Worm (Caenorhabditis elegans) whole organism, midembryonic: ENCODE measurements around the gene K10D2.5.

Experiments used
- ref-1 ChIP-seq: fragments of 200-800 bp; sonication (Bioruptor generic); conservative IDR thresholded peaks from 2 replicates; pipeline ENCODE4 v1.3.6; 2022; ENCODE audit warnings: missing genetic modification reagents, missing genetic modification characterization, missing compliant biosample characterization
- tab-1 ChIP-seq: fragments of 200-800 bp; sonication (Bioruptor generic); IDR thresholded peaks from 2 replicates; pipeline ENCODE4 v1.3.6; 2022; ENCODE audit warnings: missing genetic modification characterization, missing compliant biosample characterization
- ztf-29 ChIP-seq: fragments of 200-800 bp; sonication (Bioruptor generic); IDR thresholded peaks from 2 replicates; pipeline ENCODE4 v1.3.6; 2022; ENCODE audit warnings: missing genetic modification reagents, missing genetic modification characterization, missing compliant biosample characterization

- no peak for TF ChIP-seq ref-1 (GFP tag; lab: Robert Waterston, UW)
- no peak for TF ChIP-seq ztf-29 (GFP tag; lab: Robert Waterston, UW)
- TF ChIP-seq tab-1 (GFP tag; lab: Robert Waterston, UW), result no peak
Measured at ce11 chrIII:5185620-5186019, 13.1 kb downstream of the K10D2.5 start, which contains the start of gene pup-2.
